Worm (Caenorhabditis elegans): Measurements from ENCODE around the gene C18H2.5.

The C18H2.5 gene

DNA sequence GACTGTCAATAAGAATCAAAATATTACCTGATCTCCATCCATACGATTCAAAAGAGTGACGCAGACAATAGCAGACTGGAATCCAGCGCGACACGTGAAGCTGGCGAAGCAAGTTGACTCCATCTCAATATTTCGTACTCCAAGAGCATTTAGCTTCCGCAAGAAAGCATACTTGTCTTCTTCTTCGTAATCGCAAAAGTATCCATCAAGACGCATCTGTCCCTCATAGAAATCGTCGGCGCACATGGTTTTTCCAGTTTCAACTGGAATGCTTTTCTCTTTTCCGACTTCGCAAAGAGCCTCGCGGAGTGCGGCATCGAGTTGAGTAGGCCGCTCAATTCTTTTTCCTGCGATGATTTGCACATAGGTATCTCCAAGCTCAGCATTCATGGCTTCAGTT, 52.8 kb downstream of the C18H2.5 start:
- TF ChIP-seq somi-1 (GFP tag; optimal IDR thresholded peaks at IDR 0.05) = no peak
- TF ChIP-seq lsl-1 (GFP tag; optimal IDR thresholded peaks at IDR 0.05) = no peak
- TF ChIP-seq C06A6.2 (GFP tag; conservative IDR thresholded peaks at IDR 0.05) = no peak
- TF ChIP-seq nfya-2 (GFP tag; IDR thresholded peaks at IDR 0.05) = no peak
- no peak for TF ChIP-seq ama-1 (optimal IDR thresholded peaks at IDR 0.05)
- TF ChIP-seq ama-1 (GFP tag; optimal IDR thresholded peaks at IDR 0.05) = no peak
- TF ChIP-seq F10E7.11 (tag; optimal IDR thresholded peaks at IDR 0.05) = no peak
- TF ChIP-seq efl-1 (GFP tag; optimal IDR thresholded peaks at IDR 0.05) = no peak
- no peak for TF ChIP-seq mcd-1 (GFP tag; IDR thresholded peaks at IDR 0.05)
- TF ChIP-seq lin-26 (GFP tag; IDR thresholded peaks at IDR 0.05) = no peak
- no peak for TF ChIP-seq lag-1 (GFP tag; IDR thresholded peaks at IDR 0.05)
- no peak for TF ChIP-seq Y56A3A.18 (GFP tag; IDR thresholded peaks at IDR 0.05)
- no peak for TF ChIP-seq hrde-1 (tag; optimal IDR thresholded peaks at IDR 0.05; ENCODE audit: borderline replicate concordance)
- no peak for TF ChIP-seq nhr-179 (tag; optimal IDR thresholded peaks at IDR 0.05)
- TF ChIP-seq ccch-3 (GFP tag; optimal IDR thresholded peaks at IDR 0.05) = no peak
- TF ChIP-seq nhr-80 (tag; optimal IDR thresholded peaks at IDR 0.05) = no peak
- no peak for TF ChIP-seq D2030.7 (GFP tag; IDR thresholded peaks at IDR 0.05)
